Fruit fly (Drosophila melanogaster) whole organism, pupa: ENCODE measurements around the gene CG14452.

Experiments
- D1 ChIP-seq: fragments of 200-800 bp; sonication (Bioruptor generic); optimal IDR thresholded peaks from 2 replicates; lab custom pipeline; 2018; ENCODE audit warnings: missing biosample characterization, mild to moderate bottlenecking, missing genetic modification characterization, moderate library complexity
- fd96Ca ChIP-seq: fragments of 200-800 bp; sonication (Bioruptor generic); IDR thresholded peaks from 3 replicates; pipeline ENCODE4 v1.3.6; 2022; ENCODE audit warnings: missing biosample characterization, missing genetic modification characterization

- TF ChIP-seq fd96Ca (GFP tag; lab: Robert Waterston, UW) (no peak), D1 (tag; lab: Kevin White, UChicago) (no peak)
These were observed 3.4 kb downstream of the CG14452 start, which contains the start of gene CG45116 for dm6 chr3L:22699133-22699532.
